Fruit fly (Drosophila melanogaster) whole organism, adult: ENCODE measurements around the gene CG6839.

Experiments
- CG33017 ChIP-seq: fragments of 200-800 bp; sonication (Bioruptor generic); optimal IDR thresholded peaks from 2 replicates; lab custom pipeline; 2018; ENCODE audit warnings: missing biosample characterization, mild to moderate bottlenecking, missing genetic modification characterization, moderate library complexity
- CG5204 ChIP-seq: fragments of 200-800 bp; sonication (Bioruptor generic); optimal IDR thresholded peaks from 2 replicates; lab custom pipeline; 2016; ENCODE audit warnings: missing biosample characterization, missing genetic modification characterization
- Clk ChIP-seq: fragments of 200-800 bp; sonication (Bioruptor generic); optimal IDR thresholded peaks from 2 replicates; lab custom pipeline; 2017; ENCODE audit warnings: missing biosample characterization, missing genetic modification characterization
- Hr96 ChIP-seq: fragments of 200-800 bp; sonication (Bioruptor generic); optimal IDR thresholded peaks from 2 replicates; lab custom pipeline; 2016; ENCODE audit warnings: missing biosample characterization, missing genetic modification characterization
- bab1 ChIP-seq: fragments of 200-800 bp; sonication (Bioruptor generic); optimal IDR thresholded peaks from 3 replicates; lab custom pipeline; 2019; ENCODE audit warnings: missing biosample characterization, mild to moderate bottlenecking, missing genetic modification characterization, moderate library complexity
- cic ChIP-seq: fragments of 200-800 bp; sonication (Bioruptor generic); optimal IDR thresholded peaks from 2 replicates; lab custom pipeline; 2017; ENCODE audit warnings: missing biosample characterization, mild to moderate bottlenecking, missing genetic modification characterization, moderate library complexity
- cnc ChIP-seq, 2 experiments: fragments of >200 bp; optimal IDR thresholded peaks; 2 replicates each; lab custom pipeline; 2017
- kay ChIP-seq: fragments of 200-800 bp; sonication (Bioruptor generic); peaks from one replicate; lab custom pipeline; 2016; ENCODE audit warnings: missing biosample characterization, missing genetic modification characterization, borderline replicate concordance
- ovo ChIP-seq: fragments of 200-800 bp; sonication (Bioruptor generic); optimal IDR thresholded peaks from 2 replicates; lab custom pipeline; 2016; ENCODE audit warnings: missing biosample characterization, missing genetic modification characterization
- pad ChIP-seq: fragments of 200-800 bp; sonication (Bioruptor generic); optimal IDR thresholded peaks from 3 replicates; lab custom pipeline; 2017; ENCODE audit warnings: missing biosample characterization, missing genetic modification characterization, mild to moderate bottlenecking, moderate library complexity, missing genetic modification reagents
- tj ChIP-seq: fragments of 200-800 bp; sonication (Bioruptor generic); optimal IDR thresholded peaks from 3 replicates; lab custom pipeline; 2017; ENCODE audit warnings: missing biosample characterization, mild to moderate bottlenecking, missing genetic modification characterization, moderate library complexity

DNA sequence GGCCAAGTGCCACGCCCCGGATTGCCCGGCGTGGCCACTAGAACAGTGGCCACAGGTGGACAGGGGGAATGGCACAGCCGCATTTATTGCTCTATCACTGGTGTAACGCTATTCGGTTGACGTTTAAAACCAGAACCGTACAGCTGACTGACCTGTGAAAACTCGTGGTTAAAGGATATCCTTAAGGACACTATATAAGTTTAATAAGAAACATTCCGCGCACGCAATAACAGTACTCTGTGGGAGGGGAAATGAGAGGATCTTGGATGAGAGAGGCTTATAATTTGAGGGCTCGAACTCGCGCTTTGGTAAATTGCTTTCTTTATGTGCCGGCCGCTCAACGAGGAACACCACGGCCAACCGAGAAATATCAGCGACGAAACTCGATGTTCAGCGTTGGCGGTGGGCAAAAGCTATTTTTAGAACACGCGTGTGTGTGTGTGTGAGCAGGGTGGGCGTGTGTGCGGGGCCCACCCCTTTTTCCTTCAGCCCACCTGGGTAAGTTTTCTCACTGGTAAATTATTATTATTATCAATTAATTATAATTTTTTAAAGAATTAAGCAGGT lies 21.0 kb upstream of the CG6839 start:
- TF ChIP-seq bab1 (GFP tag; lab: Kevin White, UChicago) (no peak), pad (GFP tag; lab: Kevin White, UChicago) (peak; percentile 92), kay (no peak), ovo (no peak), cnc (optimal IDR thresholded peaks at IDR 0.05; lab: Kevin White, UChicago) (no peak), tj (GFP tag; lab: Kevin White, UChicago) (no peak), cic (GFP tag; lab: Kevin White, UChicago) (peak; percentile 28), Hr96 (GFP tag; lab: Kevin White, UChicago) (no peak), Clk (GFP tag; lab: Kevin White, UChicago) (no peak), CG5204 (no peak), CG33017 (no peak)
